Fruit fly (Drosophila melanogaster) whole organism, embryonic: Measurements from ENCODE around the gene NetB.

Experiments used
- BEAF-32 ChIP-seq: fragments of 200-800 bp; sonication (Bioruptor generic); optimal IDR thresholded peaks from 3 replicates; lab custom pipeline; 2017; ENCODE audit warnings: missing biosample characterization, missing genetic modification characterization, mild to moderate bottlenecking, moderate library complexity, missing genetic modification reagents
- CG11696 ChIP-seq: fragments of 200-800 bp; sonication (Bioruptor generic); IDR thresholded peaks from 2 replicates; pipeline ENCODE4 v1.3.6; 2022; ENCODE audit warnings: missing biosample characterization, missing genetic modification characterization
- CG12744 ChIP-seq: fragments of 200-800 bp; sonication (Bioruptor generic); optimal IDR thresholded peaks from 2 replicates; lab custom pipeline; 2016; ENCODE audit warnings: missing biosample characterization, missing genetic modification characterization
- CG13287 ChIP-seq: fragments of 200-800 bp; sonication (Bioruptor generic); IDR thresholded peaks from 2 replicates; pipeline ENCODE4 v1.3.6; 2022; ENCODE audit warnings: missing biosample characterization, missing genetic modification characterization; ENCODE audit not compliant: partially characterized antibody
- CG16813 ChIP-seq: fragments of 200-800 bp; sonication (Bioruptor generic); IDR thresholded peaks from 3 replicates; pipeline ENCODE4 v1.3.6; 2022; ENCODE audit warnings: missing biosample characterization, missing genetic modification characterization; ENCODE audit not compliant: partially characterized antibody
- CG30431 ChIP-seq: fragments of 200-800 bp; sonication (Bioruptor generic); optimal IDR thresholded peaks from 2 replicates; lab custom pipeline; 2017; ENCODE audit warnings: missing biosample characterization, missing genetic modification characterization
- CG3726 ChIP-seq: fragments of 200-800 bp; sonication (Bioruptor generic); IDR thresholded peaks from 3 replicates; pipeline ENCODE4, ENCODE4 v1.3.6; 2022; ENCODE audit warnings: missing biosample characterization, missing genetic modification characterization
- CG4328 ChIP-seq: fragments of 200-800 bp; sonication (Bioruptor generic); optimal IDR thresholded peaks from 3 replicates; lab custom pipeline; 2017; ENCODE audit warnings: missing biosample characterization, missing genetic modification reagents, missing genetic modification characterization
- CG6854 ChIP-seq: fragments of 200-800 bp; sonication (Bioruptor generic); optimal IDR thresholded peaks from 3 replicates; lab custom pipeline; 2017; ENCODE audit warnings: missing biosample characterization, mild to moderate bottlenecking, missing genetic modification characterization
- CG7556 ChIP-seq: fragments of 200-800 bp; sonication (Bioruptor generic); optimal IDR thresholded peaks from 2 replicates; lab custom pipeline; 2017; ENCODE audit warnings: missing biosample characterization, mild to moderate bottlenecking, missing genetic modification characterization
- CG7987 ChIP-seq: fragments of 200-800 bp; sonication (Bioruptor generic); optimal IDR thresholded peaks from 2 replicates; lab custom pipeline; 2018; ENCODE audit warnings: missing biosample characterization, mild to moderate bottlenecking, missing genetic modification characterization, moderate library complexity
- CG8290 ChIP-seq, 3 experiments: fragments of 200-800 bp; sonication (Bioruptor generic); optimal IDR thresholded peaks; 2 replicates each; lab custom pipeline; 2016 to 2019; ENCODE audit warnings: missing biosample characterization in 3 of 3, missing genetic modification characterization in 3 of 3, mild to moderate bottlenecking in 2 of 3, moderate library complexity in 1 of 3
- CG8765 ChIP-seq: fragments of 200-800 bp; sonication (Bioruptor generic); IDR thresholded peaks from 2 replicates; pipeline ENCODE4 v1.3.6; 2022; ENCODE audit warnings: missing biosample characterization, missing genetic modification characterization
- Dbx ChIP-seq: fragments of 200-800 bp; sonication (Bioruptor generic); IDR thresholded peaks from 3 replicates; pipeline ENCODE4 v1.3.6; 2022; ENCODE audit warnings: missing biosample characterization, missing genetic modification characterization
- Dip2 ChIP-seq: fragments of 200-800 bp; sonication (Bioruptor generic); IDR thresholded peaks from 2 replicates; pipeline ENCODE4 v1.3.6; 2022; ENCODE audit warnings: missing biosample characterization, missing genetic modification characterization
- Dref ChIP-seq: fragments of 200-800 bp; sonication (Bioruptor generic); IDR thresholded peaks from 2 replicates; pipeline ENCODE4 v1.3.6; 2022; ENCODE audit warnings: missing biosample characterization, missing genetic modification characterization
- Ets65A ChIP-seq: fragments of 200-800 bp; sonication (Bioruptor generic); peaks from one replicate; lab custom pipeline; 2016; ENCODE audit warnings: missing biosample characterization, missing genetic modification characterization
- Ets97D ChIP-seq: fragments of 200-800 bp; sonication (Bioruptor generic); optimal IDR thresholded peaks from 3 replicates; lab custom pipeline; 2016; ENCODE audit warnings: missing biosample characterization, missing genetic modification characterization
- HLH3B ChIP-seq: fragments of 200-800 bp; sonication (Bioruptor generic); IDR thresholded peaks from 2 replicates; pipeline ENCODE4 v1.3.6; 2022; ENCODE audit warnings: missing biosample characterization, missing genetic modification characterization
- Hmx ChIP-seq: fragments of 200-800 bp; sonication (Bioruptor generic); optimal IDR thresholded peaks from 2 replicates; lab custom pipeline; 2016; ENCODE audit warnings: missing biosample characterization, missing genetic modification characterization
- Ravus ChIP-seq: fragments of 200-800 bp; sonication (Bioruptor generic); IDR thresholded peaks from 2 replicates; pipeline ENCODE4 v1.3.6; 2022; ENCODE audit warnings: missing biosample characterization, missing genetic modification characterization
- Rfx ChIP-seq: fragments of 200-800 bp; sonication (Bioruptor generic); IDR thresholded peaks from 2 replicates; pipeline ENCODE4 v1.3.6; 2022; ENCODE audit warnings: missing biosample characterization, missing genetic modification characterization
- ase ChIP-seq: fragments of 200-800 bp; sonication (Bioruptor generic); IDR thresholded peaks from 3 replicates; pipeline ENCODE4 v1.3.6; 2022; ENCODE audit warnings: missing biosample characterization, missing genetic modification characterization
- bigmax ChIP-seq: fragments of 200-800 bp; sonication (Bioruptor generic); optimal IDR thresholded peaks from 2 replicates; lab custom pipeline; 2018; ENCODE audit warnings: missing biosample characterization, mild to moderate bottlenecking, missing genetic modification characterization
- caup ChIP-seq: fragments of 200-800 bp; sonication (Bioruptor generic); optimal IDR thresholded peaks from 3 replicates; lab custom pipeline; 2017; ENCODE audit warnings: missing biosample characterization, mild to moderate bottlenecking, missing genetic modification characterization, moderate library complexity; ENCODE audit not compliant: severe bottlenecking
- dan ChIP-seq: fragments of 200-800 bp; sonication (Bioruptor generic); IDR thresholded peaks from 2 replicates; pipeline ENCODE4 v1.3.6; 2022; ENCODE audit warnings: missing biosample characterization, missing genetic modification characterization
- danr ChIP-seq: fragments of 200-800 bp; sonication (Bioruptor generic); IDR thresholded peaks from 2 replicates; pipeline ENCODE4 v1.3.6; 2022; ENCODE audit warnings: missing biosample characterization, missing genetic modification characterization
- dmrt99B ChIP-seq: fragments of 200-800 bp; sonication (Bioruptor generic); optimal IDR thresholded peaks from 2 replicates; lab custom pipeline; 2018; ENCODE audit warnings: missing biosample characterization, mild to moderate bottlenecking, missing genetic modification characterization, moderate library complexity
- dysf ChIP-seq: fragments of 200-800 bp; sonication (Bioruptor generic); IDR thresholded peaks from 3 replicates; pipeline ENCODE4 v1.3.6; 2022; ENCODE audit warnings: missing biosample characterization, missing genetic modification characterization
- ems ChIP-seq: fragments of 200-800 bp; sonication (Bioruptor generic); optimal IDR thresholded peaks from 3 replicates; lab custom pipeline; 2016; ENCODE audit warnings: missing biosample characterization, missing genetic modification characterization
- esg ChIP-seq: fragments of 200-800 bp; sonication (Bioruptor generic); conservative IDR thresholded peaks from 2 replicates; pipeline ENCODE4 v1.3.6; 2022; ENCODE audit warnings: missing biosample characterization, missing genetic modification characterization
- fd64A ChIP-seq: fragments of 200-800 bp; sonication (Bioruptor generic); optimal IDR thresholded peaks from 3 replicates; lab custom pipeline; 2018; ENCODE audit warnings: missing biosample characterization, mild to moderate bottlenecking, missing genetic modification characterization
- grau ChIP-seq: fragments of 200-800 bp; optimal IDR thresholded peaks from 3 replicates; lab custom pipeline; 2019; ENCODE audit warnings: missing biosample characterization, mild to moderate bottlenecking, missing genetic modification characterization, moderate library complexity
- gsb-n ChIP-seq: fragments of 200-800 bp; sonication (Bioruptor generic); optimal IDR thresholded peaks from 3 replicates; lab custom pipeline; 2018; ENCODE audit warnings: missing biosample characterization, mild to moderate bottlenecking, missing genetic modification characterization
- hbn ChIP-seq: fragments of 200-800 bp; sonication (Bioruptor generic); IDR thresholded peaks from 2 replicates; pipeline ENCODE4 v1.3.6; 2022; ENCODE audit warnings: missing biosample characterization, missing genetic modification characterization; ENCODE audit not compliant: partially characterized antibody
- insv ChIP-seq, 2 experiments: fragments of 200-800 bp; sonication (Bioruptor generic); optimal IDR thresholded peaks; 3 replicates each; lab custom pipeline; 2016 to 2018; ENCODE audit warnings: missing biosample characterization in 2 of 2, missing genetic modification characterization in 2 of 2
- kni ChIP-seq: fragments of 200-800 bp; sonication (Bioruptor generic); optimal IDR thresholded peaks from 3 replicates; lab custom pipeline; 2017; ENCODE audit warnings: mild to moderate bottlenecking, missing biosample characterization, missing genetic modification reagents, missing genetic modification characterization
- lab ChIP-seq: fragments of 200-800 bp; sonication (Bioruptor generic); optimal IDR thresholded peaks from 3 replicates; lab custom pipeline; 2017; ENCODE audit warnings: missing biosample characterization, missing genetic modification characterization, mild to moderate bottlenecking, moderate library complexity, missing genetic modification reagents
- lmd ChIP-seq: fragments of 200-800 bp; sonication (Bioruptor generic); IDR thresholded peaks from 2 replicates; pipeline ENCODE4 v1.3.6; 2022; ENCODE audit warnings: missing biosample characterization, missing genetic modification characterization
- pfk ChIP-seq: fragments of 200-800 bp; sonication (Bioruptor generic); optimal IDR thresholded peaks from 2 replicates; lab custom pipeline; 2018; ENCODE audit warnings: missing biosample characterization, mild to moderate bottlenecking, missing genetic modification characterization, moderate library complexity
- pum ChIP-seq: fragments of 200-800 bp; sonication (Bioruptor generic); optimal IDR thresholded peaks from 2 replicates; lab custom pipeline; 2016; ENCODE audit warnings: missing biosample characterization, missing genetic modification characterization
- ro ChIP-seq: fragments of 200-800 bp; sonication (Bioruptor generic); IDR thresholded peaks from 2 replicates; pipeline ENCODE4 v1.3.6; 2022; ENCODE audit warnings: missing biosample characterization, missing genetic modification characterization
- row ChIP-seq: fragments of 200-800 bp; sonication (Bioruptor generic); IDR thresholded peaks from 3 replicates; pipeline ENCODE4 v1.3.6; 2022; ENCODE audit warnings: missing biosample characterization, missing genetic modification characterization
- slbo ChIP-seq: fragments of 200-800 bp; sonication (Bioruptor generic); IDR thresholded peaks from 2 replicates; pipeline ENCODE4 v1.3.6; 2022; ENCODE audit warnings: missing biosample characterization, missing genetic modification characterization
- slou ChIP-seq: fragments of 200-800 bp; sonication (Bioruptor generic); optimal IDR thresholded peaks from 3 replicates; lab custom pipeline; 2016; ENCODE audit warnings: missing biosample characterization, missing genetic modification characterization
- trem ChIP-seq: fragments of 200-800 bp; optimal IDR thresholded peaks from 3 replicates; lab custom pipeline; 2019; ENCODE audit warnings: missing biosample characterization, mild to moderate bottlenecking, missing genetic modification characterization, moderate library complexity
- z ChIP-seq: fragments of 200-800 bp; sonication (Bioruptor generic); IDR thresholded peaks from 3 replicates; pipeline ENCODE4 v1.3.6; 2022; ENCODE audit warnings: missing biosample characterization, missing genetic modification characterization

Gene NetB

dm6 chrX:14725084-14725483 lies 24.1 kb downstream of the NetB start (continued):
- TF ChIP-seq CG12744 (no peak), CG13287 (no peak), lab (GFP tag; lab: Kevin White, UChicago) (peak; percentile 49), row (GFP tag; lab: Robert Waterston, UW) (peak; percentile 41; the same call in 1 of the 3 replicates), dysf (GFP tag; lab: Robert Waterston, UW) (peak; percentile 45; the same call in 1 of the 3 replicates), grau (tag; lab: Kevin White, UChicago) (peak; percentile 7), z (GFP tag; lab: Robert Waterston, UW) (no peak), Rfx (GFP tag; lab: Robert Waterston, UW) (0 out of 2 replicates have a peak, but pooled peaks have one; percentile 21), Dbx (peak; percentile 31; the same call in 1 of the 3 replicates), danr (GFP tag; lab: Robert Waterston, UW) (no peak), dmrt99B (tag; lab: Kevin White, UChicago) (peak; percentile 25), slbo (GFP tag; lab: Robert Waterston, UW) (0 out of 2 replicates have a peak, but pooled peaks have one; percentile 25), CG8290 (GFP tag; optimal IDR thresholded peaks at IDR 0.05; lab: Kevin White, UChicago) (no peak), CG8290 (tag; optimal IDR thresholded peaks at IDR 0.05; lab: Kevin White, UChicago) (peak in 1 of 2 experiments; percentile 24), kni (GFP tag; lab: Kevin White, UChicago) (no peak), lmd (GFP tag; lab: Robert Waterston, UW) (no peak)

- no peak for TF ChIP-seq ro
- no peak for TF ChIP-seq slou (GFP tag; lab: Kevin White, UChicago)
- no peak for TF ChIP-seq fd64A (GFP tag; lab: Kevin White, UChicago)
- no peak for TF ChIP-seq hbn (GFP tag; lab: Robert Waterston, UW)
- no peak for TF ChIP-seq Hmx (GFP tag; lab: Kevin White, UChicago)
- TF ChIP-seq caup (GFP tag; lab: Kevin White, UChicago): no peak
These were observed 30.3 kb downstream of the NetB start, which contains the start of gene hog for dm6 chrX:14718842-14719241. hog (minus strand) TSS chrX:14718942.

dm6 chrX:14717245-14717644 lies 31.9 kb downstream of the NetB start:
- TF ChIP-seq CG3726 (GFP tag; lab: Robert Waterston, UW): peak; percentile 83; the same call in 2 of the 3 replicates
- no peak for TF ChIP-seq Dip2 (GFP tag; lab: Robert Waterston, UW)
- peak; percentile 21; the same call in 1 of the 2 replicates for TF ChIP-seq Ravus
- 0 out of 3 replicates have a peak, but pooled peaks have one; percentile 58 for TF ChIP-seq z (GFP tag; lab: Robert Waterston, UW)
- TF ChIP-seq HLH3B (GFP tag; lab: Robert Waterston, UW): peak; percentile 78
- TF ChIP-seq CG8765 (GFP tag; lab: Robert Waterston, UW): no peak
- TF ChIP-seq CG6854: peak; percentile 73
- peak; percentile 37 for TF ChIP-seq bigmax (GFP tag; lab: Kevin White, UChicago)
- TF ChIP-seq pum (GFP tag; lab: Kevin White, UChicago): peak; percentile 67
- no peak; the same call in 1 of the 2 replicates for TF ChIP-seq esg (GFP tag; lab: Robert Waterston, UW)
- peak; percentile 77 for TF ChIP-seq CG4328 (GFP tag; lab: Kevin White, UChicago)
- peak; percentile 26 for TF ChIP-seq trem
- TF ChIP-seq CG7556 (GFP tag; lab: Kevin White, UChicago): peak; percentile 77
- TF ChIP-seq ase (GFP tag; lab: Robert Waterston, UW): peak; percentile 78; the same call in 2 of the 3 replicates
- TF ChIP-seq kni (GFP tag; lab: Kevin White, UChicago): peak; percentile 76
- TF ChIP-seq CG16813: no peak
- peak; percentile 50 for TF ChIP-seq CG11696
- TF ChIP-seq dan (GFP tag; lab: Robert Waterston, UW): no peak
- TF ChIP-seq Ets65A: peak; percentile 92
- peak; percentile 90 for TF ChIP-seq CG7987 (GFP tag; lab: Kevin White, UChicago)
- TF ChIP-seq pfk: peak; percentile 26
- peak in 1 of 2 experiments; percentile 18 for TF ChIP-seq insv (GFP tag; optimal IDR thresholded peaks at IDR 0.05; lab: Kevin White, UChicago)
- peak; percentile 22; the same call in 1 of the 2 replicates for TF ChIP-seq Dref
- peak; percentile 50 for TF ChIP-seq ems (GFP tag; lab: Kevin White, UChicago)
- TF ChIP-seq BEAF-32 (GFP tag; lab: Kevin White, UChicago): no peak
- peak; percentile 79 for TF ChIP-seq gsb-n (tag; lab: Kevin White, UChicago)
- peak; percentile 63 for TF ChIP-seq CG30431 (GFP tag; lab: Kevin White, UChicago)
- peak; percentile 33 for TF ChIP-seq Ets97D (GFP tag; lab: Kevin White, UChicago)
